Worm (Caenorhabditis elegans): Measurements from ENCODE around the gene gcy-23.
A peak's percentile ranks its signal among the peaks of the same experiment; 100 is the strongest.

Gene gcy-23

ce11 chrIV:3300492-3300891 is 11.4 kb upstream of the gcy-23 start, which contains the start of gene W08E12.5:
Gene W08E12.5 (plus strand): TSS chrIV:3300792.
- TF ChIP-seq blmp-1 (tag; optimal IDR thresholded peaks at IDR 0.05; ENCODE audit: insufficient read depth) (no peak), elt-1 (tag; optimal IDR thresholded peaks at IDR 0.05) (no peak), aly-2 (tag; optimal IDR thresholded peaks at IDR 0.05) (no peak), nhr-6 (tag; optimal IDR thresholded peaks at IDR 0.05) (no peak), lin-13 (GFP tag; optimal IDR thresholded peaks at IDR 0.05) (no peak), snpc-4 (tag; optimal IDR thresholded peaks at IDR 0.05) (no peak), alr-1 (tag; optimal IDR thresholded peaks at IDR 0.05) (no peak), C34F6.9 (tag; optimal IDR thresholded peaks at IDR 0.05) (no peak), nhr-25 (tag; optimal IDR thresholded peaks at IDR 0.05) (no peak), unc-55 (GFP tag; optimal IDR thresholded peaks at IDR 0.05) (no peak), zag-1 (tag; optimal IDR thresholded peaks at IDR 0.05) (no peak), ama-1 (optimal IDR thresholded peaks at IDR 0.05) (no peak), sma-9 (GFP tag; optimal IDR thresholded peaks at IDR 0.05) (no peak), sma-9 (tag; optimal IDR thresholded peaks at IDR 0.05) (no peak), skn-1 (tag; optimal IDR thresholded peaks at IDR 0.05) (no peak)

DNA sequence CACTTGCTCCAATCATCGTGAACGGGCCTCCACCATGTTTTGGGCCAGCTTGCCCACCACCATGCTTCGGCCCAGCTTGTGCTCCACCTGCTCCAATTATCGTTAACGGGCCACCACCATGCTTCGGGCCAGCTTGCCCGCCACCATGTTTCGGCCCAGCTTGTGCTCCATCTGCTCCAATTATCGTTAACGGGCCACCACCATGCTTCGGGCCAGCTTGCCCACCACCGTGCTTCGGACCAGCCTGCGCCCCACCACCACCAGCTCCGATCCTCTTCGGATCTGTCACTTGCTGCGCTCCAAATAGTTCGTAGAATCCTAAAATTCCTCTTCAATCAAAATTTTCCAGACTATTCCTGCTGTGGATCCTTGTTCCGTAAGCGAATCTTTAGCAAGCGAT is 10.1 kb upstream of the gcy-23 start:
- TF ChIP-seq lin-11 (tag; optimal IDR thresholded peaks at IDR 0.05) (no peak), nhr-10 (tag; optimal IDR thresholded peaks at IDR 0.05) (no peak), alr-1 (tag; optimal IDR thresholded peaks at IDR 0.05) (no peak), nhr-6 (tag; optimal IDR thresholded peaks at IDR 0.05) (no peak), sem-4 (tag; optimal IDR thresholded peaks at IDR 0.05) (no peak), dmd-4 (tag; optimal IDR thresholded peaks at IDR 0.05) (no peak), elt-3 (tag; optimal IDR thresholded peaks at IDR 0.05) (no peak), nhr-129 (tag; optimal IDR thresholded peaks at IDR 0.05) (no peak), ama-1 (optimal IDR thresholded peaks at IDR 0.05) (no peak), nhr-12 (tag; optimal IDR thresholded peaks at IDR 0.05) (no peak), ztf-4 (tag; optimal IDR thresholded peaks at IDR 0.05) (no peak), snpc-4 (tag; optimal IDR thresholded peaks at IDR 0.05) (no peak), unc-39 (tag; optimal IDR thresholded peaks at IDR 0.05) (no peak), lin-39 (tag; optimal IDR thresholded peaks at IDR 0.05) (no peak), unc-55 (GFP tag; optimal IDR thresholded peaks at IDR 0.05) (no peak), nhr-11 (tag; optimal IDR thresholded peaks at IDR 0.05) (no peak), mab-5 (tag; optimal IDR thresholded peaks at IDR 0.05) (no peak)

DNA sequence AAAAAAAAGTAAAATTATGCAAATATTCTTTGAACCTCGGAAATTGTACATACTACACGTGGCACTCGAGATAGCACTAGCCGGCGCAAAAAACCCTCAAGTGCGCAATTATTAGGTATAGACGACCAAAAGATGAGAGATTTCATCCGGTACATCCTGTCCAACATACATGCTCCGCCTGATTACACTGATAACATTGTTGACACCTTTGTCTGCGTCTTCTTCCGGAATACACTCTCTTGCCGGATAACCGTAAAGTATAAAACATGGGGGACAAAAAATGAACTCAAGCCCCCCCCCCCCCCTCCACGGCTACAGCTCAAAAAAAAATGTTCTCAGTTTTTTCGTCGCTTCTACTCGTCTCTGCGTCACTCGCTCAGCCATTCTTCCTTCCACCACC is 9.2 kb upstream of the gcy-23 start, which contains the start of gene W08E12.6:
TSS of gene W08E12.6 (plus strand) at position 301 of the 400 bp plus-strand sequence.
- TF ChIP-seq skn-1 (tag; optimal IDR thresholded peaks at IDR 0.05) (no peak), ztf-1 (GFP tag; conservative IDR thresholded peaks at IDR 0.05) (no peak), nhr-6 (tag; optimal IDR thresholded peaks at IDR 0.05) (no peak), dmd-4 (tag; optimal IDR thresholded peaks at IDR 0.05) (no peak), ZK546.5 (tag; optimal IDR thresholded peaks at IDR 0.05) (no peak), nhr-23 (tag; optimal IDR thresholded peaks at IDR 0.05) (no peak), nhr-12 (tag; optimal IDR thresholded peaks at IDR 0.05) (no peak), R02D3.7 (tag; optimal IDR thresholded peaks at IDR 0.05) (no peak), unc-39 (tag; optimal IDR thresholded peaks at IDR 0.05) (no peak)

DNA sequence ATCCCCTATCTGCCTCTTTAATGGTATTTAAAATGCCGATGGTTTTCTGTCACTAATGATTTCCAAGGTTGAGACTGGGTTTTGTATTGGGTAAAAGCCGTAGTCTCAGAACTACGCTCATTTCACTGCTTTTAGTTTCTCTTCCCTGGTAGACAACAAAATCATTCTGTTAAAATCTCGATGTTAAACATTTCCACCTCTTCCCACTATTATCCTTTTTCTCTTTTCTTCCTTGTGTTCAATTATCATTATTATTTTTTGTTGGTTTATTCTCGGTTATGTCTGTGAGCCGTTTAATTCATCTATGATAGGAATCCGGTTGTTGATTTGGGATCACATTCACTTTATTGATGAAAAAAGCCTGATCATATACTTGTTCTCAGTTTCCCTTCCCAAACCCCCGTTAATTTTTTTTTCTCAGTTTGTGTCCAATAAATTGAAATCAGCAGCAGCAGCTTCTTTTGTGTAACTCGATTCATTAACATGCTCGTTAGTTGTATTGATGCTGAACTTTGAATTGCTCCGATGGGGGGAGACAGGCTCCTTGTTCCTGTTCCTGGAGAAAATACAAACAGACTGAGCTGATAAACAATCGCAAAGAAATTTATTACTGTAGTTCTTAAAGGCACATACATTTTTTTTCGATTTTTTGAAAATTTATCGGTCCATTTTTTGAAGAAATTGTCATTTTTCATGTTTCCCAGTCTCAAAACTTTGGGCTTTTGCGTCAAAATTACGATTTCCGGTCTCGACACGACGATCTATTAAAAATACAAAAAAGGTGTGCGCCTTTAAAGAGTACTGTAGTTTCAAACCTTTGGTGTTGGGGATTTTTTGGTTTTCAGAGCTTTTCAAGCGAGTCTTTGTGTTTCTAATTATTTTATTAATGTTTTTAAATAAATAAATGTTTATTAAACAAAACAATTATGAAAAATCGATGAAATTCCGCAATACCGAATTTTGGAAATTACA is 7.7 kb upstream of the gcy-23 start:
- TF ChIP-seq nhr-23 (tag; optimal IDR thresholded peaks at IDR 0.05) (no peak), snpc-4 (tag; optimal IDR thresholded peaks at IDR 0.05) (no peak), elt-1 (tag; optimal IDR thresholded peaks at IDR 0.05) (no peak), lsy-2 (tag; optimal IDR thresholded peaks at IDR 0.05) (no peak), gmeb-1 (tag; optimal IDR thresholded peaks at IDR 0.05) (no peak)

- TF ChIP-seq nhr-237 (tag; optimal IDR thresholded peaks at IDR 0.05) (peak; percentile 14), nhr-25 (tag; optimal IDR thresholded peaks at IDR 0.05) (peak; percentile 96), mab-5 (tag; optimal IDR thresholded peaks at IDR 0.05) (peak; percentile 81), nhr-12 (tag; optimal IDR thresholded peaks at IDR 0.05) (no peak), Y55F3AM.14 (GFP tag; optimal IDR thresholded peaks at IDR 0.05) (peak; percentile 67), lsy-2 (tag; optimal IDR thresholded peaks at IDR 0.05) (peak; percentile 89 to 97), nhr-10 (tag; optimal IDR thresholded peaks at IDR 0.05) (peak; percentile 41), skn-1 (tag; optimal IDR thresholded peaks at IDR 0.05) (peak; percentile 80), unc-62 (GFP tag; optimal IDR thresholded peaks at IDR 0.05) (no peak), elt-1 (tag; optimal IDR thresholded peaks at IDR 0.05) (no peak), sma-9 (GFP tag; optimal IDR thresholded peaks at IDR 0.05) (peak; percentile 89), sma-9 (tag; optimal IDR thresholded peaks at IDR 0.05) (no peak), sem-4 (tag; optimal IDR thresholded peaks at IDR 0.05) (peak; percentile 93), nhr-77 (tag; optimal IDR thresholded peaks at IDR 0.05) (peak; percentile 77), egl-27 (tag; optimal IDR thresholded peaks at IDR 0.05) (peak; percentile 11), lin-39 (tag; optimal IDR thresholded peaks at IDR 0.05) (peak; percentile 64), ZK546.5 (tag; optimal IDR thresholded peaks at IDR 0.05) (peak; percentile 54), C34F6.9 (tag; optimal IDR thresholded peaks at IDR 0.05) (peak; percentile 99), nhr-129 (tag; optimal IDR thresholded peaks at IDR 0.05) (peak; percentile 96), ceh-82 (tag; optimal IDR thresholded peaks at IDR 0.05) (no peak), ama-1 (optimal IDR thresholded peaks at IDR 0.05) (peak; percentile 84), mbf-1 (tag; optimal IDR thresholded peaks at IDR 0.05) (no peak), blmp-1 (tag; optimal IDR thresholded peaks at IDR 0.05; ENCODE audit: insufficient read depth) (peak; percentile 50)
Measured at ce11 chrIV:3294553-3295185, 5.5 kb upstream of the gcy-23 start, which contains the start of gene W08E12.7. Gene W08E12.7 (plus strand): TSS chrIV:3295135.
